Worm (Caenorhabditis elegans) whole organism, L1 larva: Measurements from ENCODE around the gene K01D12.10.

Experiments used
- egl-13 ChIP-seq: sonication (generic microtip); optimal IDR thresholded peaks from 2 replicates; lab custom pipeline; 2016; ENCODE audit warnings: missing genotype, missing genetic modification reagents, missing genetic modification characterization, missing compliant biosample characterization
- fkh-8 ChIP-seq: sonication (generic microtip); optimal IDR thresholded peaks from 2 replicates; lab custom pipeline; 2016; ENCODE audit warnings: mild to moderate bottlenecking, missing genetic modification characterization, missing compliant biosample characterization
- fos-1 ChIP-seq: fragments of 150-350 bp; optimal IDR thresholded peaks from 2 replicates; lab custom pipeline; 2014; ENCODE audit warnings: missing biosample characterization, missing genetic modification characterization

DNA sequence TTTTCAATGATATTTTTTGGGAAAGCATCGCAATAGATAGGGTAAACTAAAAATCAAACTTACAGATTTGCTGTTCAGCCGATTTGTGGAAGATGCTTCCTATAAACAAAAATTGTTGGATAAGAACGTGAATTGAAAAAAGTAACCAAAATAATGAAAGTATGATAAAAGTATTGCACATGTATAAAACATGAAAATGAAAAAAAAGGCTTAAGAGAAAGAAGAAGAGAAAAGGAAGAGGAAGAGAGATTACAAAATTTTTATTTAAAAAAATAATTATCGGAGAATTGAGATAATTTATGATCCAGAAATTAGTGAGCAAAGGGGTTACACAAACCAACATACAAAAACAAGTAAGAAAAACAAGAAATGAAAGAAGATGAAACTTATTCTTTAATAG, 35.4 kb downstream of the K01D12.10 start, which contains the start of gene pals-37:
- TF ChIP-seq fkh-8 (no peak), egl-13 (tag; lab: Kevin White, UChicago) (no peak), fos-1 (tag; lab: Kevin White, UChicago) (no peak)
